Worm (Caenorhabditis elegans): ENCODE measurements around the gene C50F4.12.

The C50F4.12 gene

DNA sequence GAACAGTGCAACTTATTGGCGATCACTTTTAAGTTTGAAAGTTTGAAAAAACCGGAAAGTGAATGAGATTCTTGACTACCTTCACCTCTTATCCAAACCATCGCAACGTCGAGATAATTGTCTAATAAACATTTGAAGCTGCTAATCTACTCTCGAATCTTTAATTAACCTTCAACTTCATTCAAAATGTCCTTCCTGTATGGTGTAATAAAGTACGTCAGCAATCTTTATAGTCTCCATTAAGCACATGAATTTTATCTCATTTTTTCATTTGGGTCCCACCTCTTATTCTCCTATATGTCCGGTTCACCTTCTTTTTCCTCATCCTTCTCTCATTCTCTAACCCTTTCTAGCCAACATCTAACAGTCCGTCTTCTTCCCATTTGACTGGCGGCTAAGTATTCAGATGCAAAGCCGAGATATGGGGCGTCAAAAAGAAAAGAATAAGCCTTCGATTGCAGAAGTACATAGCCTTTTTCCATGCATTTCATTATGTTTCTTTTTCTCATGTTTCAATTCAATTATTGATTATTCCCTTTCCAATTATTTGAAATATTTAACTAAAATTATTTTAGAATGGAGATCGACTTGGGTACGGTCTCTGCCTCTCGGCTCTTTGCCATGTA, 38.6 kb downstream of the C50F4.12 start, which contains the start of gene swt-5:
Gene swt-5, plus strand, starts transcription at position 576 of the 626 bp plus-strand sequence.
- TF ChIP-seq hnd-1 (tag; optimal IDR thresholded peaks at IDR 0.05): no peak
- TF ChIP-seq sea-1 (GFP tag; conservative IDR thresholded peaks at IDR 0.05): no peak
- TF ChIP-seq ceh-36 (tag; optimal IDR thresholded peaks at IDR 0.05): no peak
- no peak for TF ChIP-seq hmg-4 (GFP tag; optimal IDR thresholded peaks at IDR 0.05)
- no peak for TF ChIP-seq pes-1 (GFP tag; IDR thresholded peaks at IDR 0.05)
- TF ChIP-seq tbx-37 (GFP tag; conservative IDR thresholded peaks at IDR 0.05): no peak
- no peak for TF ChIP-seq tbx-11 (GFP tag; IDR thresholded peaks at IDR 0.05)
- no peak for TF ChIP-seq tra-4 (tag; optimal IDR thresholded peaks at IDR 0.05)
- TF ChIP-seq hmbx-1 (tag; optimal IDR thresholded peaks at IDR 0.05): no peak
- no peak for TF ChIP-seq ceh-13 (GFP tag; optimal IDR thresholded peaks at IDR 0.05)
- no peak for TF ChIP-seq ama-1 (optimal IDR thresholded peaks at IDR 0.05)
- TF ChIP-seq B0310.2 (tag; optimal IDR thresholded peaks at IDR 0.05): no peak
- TF ChIP-seq ets-7 (tag; optimal IDR thresholded peaks at IDR 0.05): no peak
- no peak for TF ChIP-seq aly-1 (tag; optimal IDR thresholded peaks at IDR 0.05)

DNA sequence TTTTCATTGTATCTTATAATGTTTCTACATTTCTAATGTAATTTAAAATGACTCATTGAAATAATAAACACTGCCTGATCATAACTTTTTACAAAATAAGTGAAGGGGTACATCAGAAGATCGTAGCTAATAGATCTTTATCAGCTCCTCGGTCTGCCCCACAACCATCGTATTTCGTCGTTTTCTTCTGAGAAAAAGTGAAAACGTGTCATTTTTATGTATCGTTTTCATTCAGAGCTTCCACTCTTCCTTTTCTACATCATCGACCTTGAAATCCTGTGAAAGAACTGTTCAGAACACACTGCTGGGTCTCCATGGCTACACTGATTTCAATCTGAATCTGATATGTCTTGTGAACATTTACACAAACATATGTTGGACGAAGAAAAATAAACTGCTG, 40.2 kb downstream of the C50F4.12 start:
- TF ChIP-seq tbx-37 (GFP tag; conservative IDR thresholded peaks at IDR 0.05) (no peak), flt-1 (GFP tag; IDR thresholded peaks at IDR 0.05) (no peak), ama-1 (optimal IDR thresholded peaks at IDR 0.05) (no peak), ceh-36 (tag; optimal IDR thresholded peaks at IDR 0.05) (no peak), pes-1 (GFP tag; IDR thresholded peaks at IDR 0.05) (no peak), aly-1 (tag; optimal IDR thresholded peaks at IDR 0.05) (no peak), tbx-11 (GFP tag; IDR thresholded peaks at IDR 0.05) (no peak), hnd-1 (tag; optimal IDR thresholded peaks at IDR 0.05) (no peak), hmbx-1 (tag; optimal IDR thresholded peaks at IDR 0.05) (no peak), tra-4 (tag; optimal IDR thresholded peaks at IDR 0.05) (no peak), ceh-13 (GFP tag; optimal IDR thresholded peaks at IDR 0.05) (no peak), F13C5.2 (tag; optimal IDR thresholded peaks at IDR 0.05) (no peak)

DNA sequence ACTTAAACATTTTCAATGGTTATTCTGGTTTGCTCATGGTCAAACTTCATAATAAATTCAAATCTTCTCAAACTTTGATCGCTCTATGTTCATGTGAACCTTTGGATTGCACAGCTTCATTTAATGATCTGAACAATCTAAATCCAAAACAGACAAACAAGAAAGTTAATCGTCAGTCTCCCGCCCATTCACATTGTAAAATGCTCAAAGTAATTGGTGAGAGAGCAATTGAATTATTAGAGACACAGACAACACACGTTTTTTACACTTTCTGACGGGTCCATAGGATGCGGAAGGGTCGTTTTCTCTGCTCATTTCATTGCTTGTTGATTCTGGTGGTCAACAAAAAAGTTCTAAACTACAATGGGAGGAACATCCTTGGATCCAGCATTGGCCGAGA, 42.8 kb downstream of the C50F4.12 start, which contains the start of gene gsnl-1:
Gene gsnl-1, plus strand, starts transcription at position 301 of the 400 bp plus-strand sequence.
- TF ChIP-seq ama-1 (optimal IDR thresholded peaks at IDR 0.05) (no peak), hmbx-1 (tag; optimal IDR thresholded peaks at IDR 0.05) (no peak), aly-1 (tag; optimal IDR thresholded peaks at IDR 0.05) (no peak), hnd-1 (tag; optimal IDR thresholded peaks at IDR 0.05) (no peak), hmg-4 (GFP tag; optimal IDR thresholded peaks at IDR 0.05) (no peak), scrt-1 (GFP tag; IDR thresholded peaks at IDR 0.05) (no peak), flt-1 (GFP tag; IDR thresholded peaks at IDR 0.05) (no peak), tbx-37 (GFP tag; conservative IDR thresholded peaks at IDR 0.05) (no peak), F13C5.2 (tag; optimal IDR thresholded peaks at IDR 0.05) (no peak), ceh-36 (tag; optimal IDR thresholded peaks at IDR 0.05) (no peak), ets-7 (tag; optimal IDR thresholded peaks at IDR 0.05) (no peak), tra-4 (tag; optimal IDR thresholded peaks at IDR 0.05) (no peak), tbx-11 (GFP tag; IDR thresholded peaks at IDR 0.05) (no peak)

DNA sequence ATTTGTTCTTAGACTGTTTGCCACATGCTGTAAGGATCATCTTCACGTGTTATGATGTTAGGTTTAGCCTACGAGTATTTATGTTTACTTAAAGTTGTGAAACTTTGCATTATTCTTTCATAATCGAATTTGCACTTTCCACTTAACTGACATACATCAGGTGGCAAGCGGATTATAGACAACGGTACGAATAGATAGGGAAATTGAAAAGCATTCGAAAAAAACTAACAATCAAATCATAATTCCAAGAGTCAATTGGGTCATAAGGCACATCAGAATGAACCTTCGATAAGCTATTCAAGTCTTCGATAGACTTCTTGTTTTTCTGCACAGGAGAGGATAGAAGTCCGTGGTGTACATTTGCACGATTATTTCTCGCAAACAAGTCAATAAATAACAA, 47.1 kb downstream of the C50F4.12 start:
- TF ChIP-seq pes-1 (GFP tag; IDR thresholded peaks at IDR 0.05) (no peak), hnd-1 (tag; optimal IDR thresholded peaks at IDR 0.05) (no peak), flt-1 (GFP tag; IDR thresholded peaks at IDR 0.05) (no peak), hmbx-1 (tag; optimal IDR thresholded peaks at IDR 0.05) (no peak), tbx-11 (GFP tag; IDR thresholded peaks at IDR 0.05) (no peak), ceh-36 (tag; optimal IDR thresholded peaks at IDR 0.05) (no peak), scrt-1 (GFP tag; IDR thresholded peaks at IDR 0.05) (no peak), ets-7 (tag; optimal IDR thresholded peaks at IDR 0.05) (no peak), ama-1 (optimal IDR thresholded peaks at IDR 0.05) (no peak)

DNA sequence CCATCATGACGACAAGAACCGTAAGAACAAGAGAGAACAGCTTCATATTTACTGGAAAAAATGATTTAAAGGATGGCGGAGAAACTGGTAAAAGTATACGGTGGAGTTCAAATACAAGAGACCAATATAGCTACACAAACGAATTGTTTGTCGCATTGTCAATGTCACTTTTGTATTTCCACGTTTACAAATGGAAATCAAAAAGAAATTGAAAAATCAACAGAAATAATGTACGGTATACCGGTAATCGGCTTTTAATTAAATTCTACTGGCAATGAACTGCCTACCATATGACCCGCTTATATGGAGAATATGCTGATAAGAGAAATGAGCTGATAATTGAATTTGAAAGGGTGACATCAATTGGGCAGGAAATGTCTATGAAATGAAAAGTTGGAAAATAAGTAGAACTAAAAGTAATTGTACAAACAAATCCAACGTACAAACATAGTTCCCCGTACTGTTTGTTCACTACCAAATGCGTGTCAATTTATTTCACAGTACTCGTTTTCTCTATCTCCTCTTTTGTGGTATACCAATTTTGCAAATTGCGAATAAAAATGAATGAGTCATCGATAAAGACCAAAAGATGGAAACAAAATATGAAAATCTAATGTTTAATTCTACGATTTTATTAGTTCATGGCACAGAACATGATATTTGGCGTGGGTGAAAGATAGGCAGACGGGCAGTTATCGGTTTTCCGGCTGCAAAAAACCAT, 47.9 kb downstream of the C50F4.12 start, which contains the start of gene K06A4.7:
Gene K06A4.7, minus strand, starts transcription at position 51 of the 721 bp plus-strand sequence.
- TF ChIP-seq tra-4 (tag; optimal IDR thresholded peaks at IDR 0.05) (no peak), hmbx-1 (tag; optimal IDR thresholded peaks at IDR 0.05) (no peak), ama-1 (optimal IDR thresholded peaks at IDR 0.05) (no peak), ceh-13 (GFP tag; optimal IDR thresholded peaks at IDR 0.05) (no peak), ets-7 (tag; optimal IDR thresholded peaks at IDR 0.05) (no peak), aly-1 (tag; optimal IDR thresholded peaks at IDR 0.05) (no peak), tbx-11 (GFP tag; IDR thresholded peaks at IDR 0.05) (no peak), tbx-37 (GFP tag; conservative IDR thresholded peaks at IDR 0.05) (no peak), scrt-1 (GFP tag; IDR thresholded peaks at IDR 0.05) (no peak), sea-1 (GFP tag; conservative IDR thresholded peaks at IDR 0.05) (no peak), B0310.2 (tag; optimal IDR thresholded peaks at IDR 0.05) (no peak), hmg-4 (GFP tag; optimal IDR thresholded peaks at IDR 0.05) (no peak), flt-1 (GFP tag; IDR thresholded peaks at IDR 0.05) (no peak), pes-1 (GFP tag; IDR thresholded peaks at IDR 0.05) (no peak), hnd-1 (tag; optimal IDR thresholded peaks at IDR 0.05) (no peak), ceh-36 (tag; optimal IDR thresholded peaks at IDR 0.05) (no peak), F13C5.2 (tag; optimal IDR thresholded peaks at IDR 0.05) (no peak)

DNA sequence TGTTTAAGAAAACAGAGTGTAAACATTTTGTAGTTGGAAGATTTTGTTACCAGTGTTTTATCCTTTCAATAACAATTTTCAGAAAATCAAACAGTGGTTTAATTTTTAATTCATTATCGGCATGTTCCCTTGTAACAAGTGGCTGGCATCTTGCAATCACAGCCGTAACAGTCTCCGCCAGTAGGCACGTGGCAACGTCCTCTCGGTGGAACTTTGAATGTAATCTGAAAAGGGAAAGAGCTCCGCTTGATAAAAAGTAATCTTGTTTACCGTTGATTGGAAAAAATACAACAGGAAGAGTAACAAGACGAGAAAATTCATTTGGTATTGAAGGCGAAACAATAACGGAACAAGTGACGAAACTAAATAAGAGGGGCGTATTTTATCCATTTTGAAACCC, 50.1 kb downstream of the C50F4.12 start, which contains the start of gene K06A4.10:
Gene K06A4.10, minus strand, starts transcription at position 390 of the 400 bp plus-strand sequence.
- TF ChIP-seq flt-1 (GFP tag; IDR thresholded peaks at IDR 0.05) (no peak), F13C5.2 (tag; optimal IDR thresholded peaks at IDR 0.05) (no peak), scrt-1 (GFP tag; IDR thresholded peaks at IDR 0.05) (no peak), hnd-1 (tag; optimal IDR thresholded peaks at IDR 0.05) (no peak), tra-4 (tag; optimal IDR thresholded peaks at IDR 0.05) (no peak), ceh-36 (tag; optimal IDR thresholded peaks at IDR 0.05) (no peak), ets-7 (tag; optimal IDR thresholded peaks at IDR 0.05) (no peak), hmg-4 (GFP tag; optimal IDR thresholded peaks at IDR 0.05) (no peak), aly-1 (tag; optimal IDR thresholded peaks at IDR 0.05) (no peak), pes-1 (GFP tag; IDR thresholded peaks at IDR 0.05) (no peak), ceh-13 (GFP tag; optimal IDR thresholded peaks at IDR 0.05) (no peak), tbx-37 (GFP tag; conservative IDR thresholded peaks at IDR 0.05) (no peak), B0310.2 (tag; optimal IDR thresholded peaks at IDR 0.05) (no peak), hmbx-1 (tag; optimal IDR thresholded peaks at IDR 0.05) (no peak), sea-1 (GFP tag; conservative IDR thresholded peaks at IDR 0.05) (no peak), ama-1 (optimal IDR thresholded peaks at IDR 0.05) (no peak), tbx-11 (GFP tag; IDR thresholded peaks at IDR 0.05) (no peak)

Measured in whole organism, early embryonic.